Fruit fly (Drosophila melanogaster) whole organism, embryonic: ENCODE data around the gene CG32369.

ENCODE experiments used
- Atf-2 ChIP-seq: fragments of 200-800 bp; sonication (Bioruptor generic); optimal IDR thresholded peaks from 2 replicates; lab custom pipeline; 2016; ENCODE audit warnings: missing biosample characterization, missing genetic modification characterization
- CG10979 ChIP-seq: fragments of 200-800 bp; sonication (Bioruptor generic); optimal IDR thresholded peaks from 2 replicates; lab custom pipeline; 2018; ENCODE audit warnings: missing biosample characterization, mild to moderate bottlenecking, missing genetic modification characterization, moderate library complexity
- CG11398 ChIP-seq: fragments of 200-800 bp; sonication (Bioruptor generic); optimal IDR thresholded peaks from 2 replicates; lab custom pipeline; 2016; ENCODE audit warnings: missing biosample characterization, missing genetic modification characterization
- CG11504 ChIP-seq: fragments of 200-800 bp; sonication (Bioruptor generic); optimal IDR thresholded peaks from 3 replicates; lab custom pipeline; 2019; ENCODE audit warnings: missing biosample characterization, mild to moderate bottlenecking, missing genetic modification characterization, moderate library complexity
- CG12299 ChIP-seq: fragments of 200-800 bp; sonication (Bioruptor generic); optimal IDR thresholded peaks from 2 replicates; lab custom pipeline; 2018; ENCODE audit warnings: missing biosample characterization, mild to moderate bottlenecking, missing genetic modification characterization
- CG13894 ChIP-seq: fragments of 200-800 bp; sonication (Bioruptor generic); optimal IDR thresholded peaks from 3 replicates; lab custom pipeline; 2018; ENCODE audit warnings: missing biosample characterization, mild to moderate bottlenecking, missing genetic modification characterization, moderate library complexity
- CG14441 ChIP-seq: fragments of 200-800 bp; sonication (Bioruptor generic); IDR thresholded peaks from 2 replicates; pipeline ENCODE4 v1.3.6; 2022; ENCODE audit warnings: missing biosample characterization, missing genetic modification characterization
- CG2875 ChIP-seq: fragments of 200-800 bp; sonication (Bioruptor generic); optimal IDR thresholded peaks from 2 replicates; lab custom pipeline; 2017; ENCODE audit warnings: missing biosample characterization, mild to moderate bottlenecking, missing genetic modification characterization, missing genetic modification reagents
- CG31365 ChIP-seq: fragments of 200-800 bp; sonication (Bioruptor generic); optimal IDR thresholded peaks from 2 replicates; lab custom pipeline; 2018; ENCODE audit warnings: missing biosample characterization, mild to moderate bottlenecking, missing genetic modification characterization
- CG32767 ChIP-seq: fragments of 200-800 bp; sonication (Bioruptor generic); IDR thresholded peaks from 2 replicates; pipeline ENCODE4 v1.3.6; 2022; ENCODE audit warnings: missing biosample characterization, missing genetic modification characterization
- CG34422 ChIP-seq: fragments of 200-800 bp; sonication (Bioruptor generic); IDR thresholded peaks from 3 replicates; pipeline ENCODE4 v1.3.6; 2022; ENCODE audit warnings: missing biosample characterization, missing genetic modification characterization
- CG6254 ChIP-seq: fragments of 200-800 bp; sonication (Bioruptor generic); optimal IDR thresholded peaks from 3 replicates; lab custom pipeline; 2017; ENCODE audit warnings: mild to moderate bottlenecking, missing biosample characterization, missing genetic modification reagents, missing genetic modification characterization
- CG7839 ChIP-seq: fragments of 200-800 bp; sonication (Bioruptor generic); optimal IDR thresholded peaks from 3 replicates; lab custom pipeline; 2018; ENCODE audit warnings: missing biosample characterization, mild to moderate bottlenecking, missing genetic modification characterization, moderate library complexity
- CG7987 ChIP-seq: fragments of 200-800 bp; sonication (Bioruptor generic); optimal IDR thresholded peaks from 2 replicates; lab custom pipeline; 2018; ENCODE audit warnings: missing biosample characterization, mild to moderate bottlenecking, missing genetic modification characterization, moderate library complexity
- CG8290 ChIP-seq, 3 experiments: fragments of 200-800 bp; sonication (Bioruptor generic); optimal IDR thresholded peaks; 2 replicates each; lab custom pipeline; 2016 to 2019; ENCODE audit warnings: missing biosample characterization in 3 of 3, missing genetic modification characterization in 3 of 3, mild to moderate bottlenecking in 2 of 3, moderate library complexity in 1 of 3
- CoRest ChIP-seq: fragments of 200-800 bp; sonication (Bioruptor generic); optimal IDR thresholded peaks from 3 replicates; lab custom pipeline; 2018; ENCODE audit warnings: missing biosample characterization, mild to moderate bottlenecking, missing genetic modification characterization, moderate library complexity
- Deaf1 ChIP-seq: fragments of 200-800 bp; optimal IDR thresholded peaks from 3 replicates; lab custom pipeline; 2019; ENCODE audit warnings: missing biosample characterization, mild to moderate bottlenecking, missing genetic modification characterization, moderate library complexity
- Doc2 ChIP-seq: fragments of 200-800 bp; sonication (Bioruptor generic); IDR thresholded peaks from 2 replicates; pipeline ENCODE4 v1.3.6; 2022; ENCODE audit warnings: missing biosample characterization, missing genetic modification characterization
- HLH4C ChIP-seq: fragments of 200-800 bp; sonication (Bioruptor generic); IDR thresholded peaks from 3 replicates; pipeline ENCODE4 v1.3.6; 2022; ENCODE audit warnings: missing biosample characterization, missing genetic modification characterization; ENCODE audit not compliant: partially characterized antibody
- Lim3 ChIP-seq: fragments of 200-800 bp; sonication (Bioruptor generic); IDR thresholded peaks from 2 replicates; pipeline ENCODE4 v1.3.6; 2022; ENCODE audit warnings: missing biosample characterization, missing genetic modification characterization
- Max ChIP-seq: fragments of 200-800 bp; sonication (Bioruptor generic); optimal IDR thresholded peaks from 2 replicates; lab custom pipeline; 2016; ENCODE audit warnings: missing biosample characterization, mild to moderate bottlenecking, missing genetic modification characterization
- Med ChIP-seq: fragments of 200-800 bp; sonication (Bioruptor generic); peaks from one replicate; lab custom pipeline; 2016; ENCODE audit warnings: missing biosample characterization, missing genetic modification characterization, mild to moderate bottlenecking, inconsistent platforms, moderate library complexity
- Rx ChIP-seq: fragments of 200-800 bp; sonication (Bioruptor generic); IDR thresholded peaks from 2 replicates; pipeline ENCODE4 v1.3.6; 2022; ENCODE audit warnings: missing biosample characterization, missing genetic modification characterization
- Taf1 ChIP-seq: fragments of 200-800 bp; sonication (Bioruptor generic); IDR thresholded peaks from 2 replicates; pipeline ENCODE4 v1.3.6; 2022; ENCODE audit warnings: missing biosample characterization, missing genetic modification characterization
- aop ChIP-seq: fragments of 200-800 bp; sonication (Bioruptor generic); IDR thresholded peaks from 2 replicates; pipeline ENCODE4 v1.3.6; 2022; ENCODE audit warnings: missing biosample characterization, missing genetic modification characterization
- ato ChIP-seq: fragments of 200-800 bp; sonication (Bioruptor generic); IDR thresholded peaks from 2 replicates; pipeline ENCODE4 v1.3.6; 2022; ENCODE audit warnings: missing biosample characterization, missing genetic modification characterization; ENCODE audit not compliant: partially characterized antibody
- bowl ChIP-seq: fragments of 200-800 bp; sonication (Bioruptor generic); IDR thresholded peaks from 2 replicates; pipeline ENCODE4 v1.3.6; 2022; ENCODE audit warnings: missing biosample characterization, missing genetic modification characterization
- cg ChIP-seq: fragments of 200-800 bp; sonication (Bioruptor generic); optimal IDR thresholded peaks from 3 replicates; lab custom pipeline; 2019; ENCODE audit warnings: missing biosample characterization, mild to moderate bottlenecking, missing genetic modification characterization, moderate library complexity
- crp ChIP-seq, 2 experiments: fragments of 200-800 bp; sonication (Bioruptor generic); optimal IDR thresholded peaks; 2 replicates in 1 of 2; 3 replicates in 1 of 2; lab custom pipeline; 2017; ENCODE audit warnings: missing biosample characterization in 2 of 2, missing genetic modification characterization in 2 of 2, mild to moderate bottlenecking in 1 of 2, moderate library complexity in 1 of 2
- cwo ChIP-seq: fragments of 200-800 bp; sonication (Bioruptor generic); optimal IDR thresholded peaks from 3 replicates; lab custom pipeline; 2017; ENCODE audit warnings: missing biosample characterization, missing genetic modification characterization, mild to moderate bottlenecking, moderate library complexity, missing genetic modification reagents
- exex ChIP-seq: fragments of 200-800 bp; sonication (Bioruptor generic); optimal IDR thresholded peaks from 4 replicates; lab custom pipeline; 2018; ENCODE audit warnings: missing biosample characterization, mild to moderate bottlenecking, missing genetic modification characterization, moderate library complexity
- fd3F ChIP-seq: fragments of 200-800 bp; sonication (Bioruptor generic); optimal IDR thresholded peaks from 2 replicates; lab custom pipeline; 2018; ENCODE audit warnings: missing biosample characterization, mild to moderate bottlenecking, missing genetic modification characterization, moderate library complexity
- mirr ChIP-seq: fragments of 200-800 bp; sonication (Bioruptor generic); optimal IDR thresholded peaks from 3 replicates; lab custom pipeline; 2018; ENCODE audit warnings: missing biosample characterization, mild to moderate bottlenecking, missing genetic modification characterization
- nom ChIP-seq: fragments of 200-800 bp; sonication (Bioruptor generic); optimal IDR thresholded peaks from 2 replicates; lab custom pipeline; 2017; ENCODE audit warnings: missing biosample characterization, missing genetic modification characterization, mild to moderate bottlenecking, moderate library complexity, missing genetic modification reagents
- rib ChIP-seq: fragments of 200-800 bp; sonication (Bioruptor generic); IDR thresholded peaks from 2 replicates; pipeline ENCODE4 v1.3.6; 2022; ENCODE audit warnings: missing biosample characterization, missing genetic modification characterization
- sd ChIP-seq: fragments of 200-800 bp; sonication (Bioruptor generic); optimal IDR thresholded peaks from 3 replicates; lab custom pipeline; 2018; ENCODE audit warnings: missing biosample characterization, mild to moderate bottlenecking, missing genetic modification characterization, moderate library complexity
- sisA ChIP-seq: fragments of 200-800 bp; sonication (Bioruptor generic); IDR thresholded peaks from 2 replicates; pipeline ENCODE4 v1.3.6; 2022; ENCODE audit warnings: missing biosample characterization, missing genetic modification characterization
- sr ChIP-seq: fragments of 200-800 bp; sonication (Bioruptor generic); IDR thresholded peaks from 3 replicates; pipeline ENCODE4 v1.3.6; 2022; ENCODE audit warnings: missing biosample characterization, missing genetic modification characterization
- stc ChIP-seq: fragments of 200-800 bp; sonication (Bioruptor generic); IDR thresholded peaks from 2 replicates; pipeline ENCODE4 v1.3.6; 2022; ENCODE audit warnings: missing biosample characterization, missing genetic modification characterization
- tap ChIP-seq: fragments of 200-800 bp; optimal IDR thresholded peaks from 3 replicates; lab custom pipeline; 2019; ENCODE audit warnings: missing biosample characterization, mild to moderate bottlenecking, missing genetic modification characterization, moderate library complexity
- ttk ChIP-seq: fragments of 200-800 bp; sonication (Bioruptor generic); IDR thresholded peaks from 2 replicates; pipeline ENCODE4 v2.1.2; 2022; ENCODE audit warnings: missing biosample characterization, missing genetic modification characterization
- wek ChIP-seq: fragments of 200-800 bp; sonication (Bioruptor generic); optimal IDR thresholded peaks from 3 replicates; lab custom pipeline; 2018; ENCODE audit warnings: missing biosample characterization, mild to moderate bottlenecking, missing genetic modification characterization, moderate library complexity
- z ChIP-seq: fragments of 200-800 bp; sonication (Bioruptor generic); IDR thresholded peaks from 3 replicates; pipeline ENCODE4 v1.3.6; 2022; ENCODE audit warnings: missing biosample characterization, missing genetic modification characterization
- zfh1 ChIP-seq: fragments of 200-800 bp; sonication (Bioruptor generic); IDR thresholded peaks from 3 replicates; pipeline ENCODE4 v1.3.6; 2022; ENCODE audit warnings: missing biosample characterization, missing genetic modification characterization

CG32369 gene

DNA sequence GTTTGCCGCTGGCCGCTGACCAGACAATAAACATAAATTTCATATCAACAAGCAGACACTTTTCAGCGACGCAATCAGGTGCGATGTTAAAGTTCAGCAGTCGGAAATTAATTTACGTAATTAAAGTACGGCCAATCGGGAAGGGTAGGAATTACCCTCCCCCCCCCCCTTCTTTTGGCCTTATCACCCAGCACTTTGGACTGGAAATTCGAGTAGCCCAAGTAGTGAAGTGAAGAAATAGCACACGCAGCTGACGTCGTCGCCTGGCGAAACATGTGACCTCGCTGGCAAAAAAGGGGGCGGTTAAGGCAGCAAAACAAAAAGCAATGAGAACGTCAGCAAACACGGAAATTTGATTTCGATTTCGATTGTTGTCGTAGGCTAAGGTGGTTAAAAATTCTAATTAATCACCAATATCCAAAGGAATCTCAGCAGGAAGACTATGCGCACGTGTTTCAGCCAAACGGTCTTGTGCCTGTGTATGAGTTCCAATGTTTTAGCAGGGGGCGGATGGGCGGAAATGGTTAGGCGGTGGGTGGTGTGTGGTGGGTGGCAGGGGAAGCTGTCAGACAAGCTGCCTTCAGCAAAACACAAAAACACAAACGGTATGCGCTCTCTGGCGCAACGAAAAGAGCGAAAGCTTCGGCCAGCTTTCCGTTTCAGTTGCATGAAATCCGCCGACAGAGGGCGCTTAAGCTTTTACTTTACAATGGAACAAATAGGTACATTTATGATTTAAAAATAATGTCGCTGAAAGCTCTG lies 27.2 kb upstream of the CG32369 start (continued):
- peak; percentile 12 for TF ChIP-seq CG12299 (tag; lab: Kevin White, UChicago)
- 0 out of 2 replicates have a peak, but pooled peaks have one; percentile 41 for TF ChIP-seq stc (GFP tag; lab: Robert Waterston, UW)
- TF ChIP-seq CG31365 (tag; lab: Kevin White, UChicago), result peak; percentile 5
- peak; percentile 98 for TF ChIP-seq cwo (GFP tag; lab: Kevin White, UChicago)
- TF ChIP-seq wek (GFP tag; lab: Kevin White, UChicago), result peak; percentile 37
- 0 out of 2 replicates have a peak, but pooled peaks have one; percentile 6 for TF ChIP-seq ato (GFP tag; lab: Robert Waterston, UW)
- no peak for TF ChIP-seq sisA
- no peak for TF ChIP-seq Rx (GFP tag; lab: Robert Waterston, UW)
- peak; percentile 26 for TF ChIP-seq CG13894 (tag; lab: Kevin White, UChicago)
- TF ChIP-seq aop (GFP tag; lab: Robert Waterston, UW), result peak; percentile 76; the same call in 1 of the 2 replicates
- 0 out of 3 replicates have a peak, but pooled peaks have one; percentile 17 for TF ChIP-seq zfh1 (GFP tag; lab: Robert Waterston, UW)

DNA sequence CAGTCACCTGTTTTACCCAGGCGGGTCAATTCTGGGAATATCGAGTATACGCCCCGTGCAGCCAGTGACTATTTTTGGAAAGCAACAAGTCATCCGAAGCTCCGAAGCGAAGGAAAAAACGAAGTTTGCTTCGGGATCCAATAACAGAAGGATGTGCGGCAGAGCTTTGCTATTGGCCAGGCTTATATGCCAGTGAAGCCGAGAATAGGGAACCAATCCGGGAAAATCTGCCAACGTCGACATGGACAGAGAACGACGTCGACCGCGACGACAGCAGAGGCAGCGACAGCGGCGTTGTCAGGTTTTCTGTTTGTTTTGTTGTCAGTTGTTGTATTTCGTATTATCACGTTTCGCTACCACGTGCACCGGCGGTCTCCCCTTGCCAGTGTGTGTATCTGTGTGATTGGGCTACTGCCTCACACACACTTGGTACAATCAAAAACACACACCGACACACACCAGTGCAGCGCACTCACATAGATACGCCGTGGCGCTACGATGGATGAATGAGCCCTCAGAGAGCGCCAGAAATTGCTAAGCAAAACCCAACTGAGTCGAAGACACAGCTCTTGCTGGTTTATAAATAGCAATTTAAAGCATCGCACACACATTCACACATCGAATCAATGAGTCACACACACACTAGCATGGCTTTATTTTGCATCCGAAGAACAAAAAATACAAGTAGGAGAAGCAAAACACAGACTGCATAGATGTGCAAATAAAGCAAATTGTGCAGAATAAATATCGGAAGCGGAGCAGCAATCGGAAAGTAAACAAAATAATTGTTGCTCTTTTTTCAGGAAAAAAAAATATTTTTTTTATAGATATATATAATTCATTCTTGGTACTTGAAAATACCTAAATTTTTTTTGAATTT lies 25.5 kb upstream of the CG32369 start:
- no peak for TF ChIP-seq CG11504 (tag; lab: Kevin White, UChicago)
- peak; percentile 82 for TF ChIP-seq Deaf1 (tag; lab: Kevin White, UChicago)
- TF ChIP-seq CG32767 (GFP tag; lab: Robert Waterston, UW), result no peak; the same call in 1 of the 2 replicates
- TF ChIP-seq ttk (GFP tag; lab: Robert Waterston, UW), result no peak
- no peak for TF ChIP-seq Taf1 (GFP tag; lab: Robert Waterston, UW)
- no peak for TF ChIP-seq CG2875 (GFP tag; lab: Kevin White, UChicago)
- peak; percentile 83 for TF ChIP-seq cg
- TF ChIP-seq Lim3 (GFP tag; lab: Robert Waterston, UW), result no peak
- TF ChIP-seq CG7987 (GFP tag; lab: Kevin White, UChicago), result peak; percentile 21
- no peak for TF ChIP-seq bowl (GFP tag; lab: Robert Waterston, UW)
- TF ChIP-seq CG14441, result peak; percentile 15; the same call in 1 of the 2 replicates
- peak; percentile 3 for TF ChIP-seq Med (GFP tag; lab: Kevin White, UChicago)
- TF ChIP-seq sd (tag; lab: Kevin White, UChicago), result no peak
- no peak for TF ChIP-seq CoRest
- no peak for TF ChIP-seq CG11398
- TF ChIP-seq tap (tag; lab: Kevin White, UChicago), result no peak
- TF ChIP-seq Doc2 (GFP tag; lab: Robert Waterston, UW), result no peak
- TF ChIP-seq Max (GFP tag; lab: Kevin White, UChicago), result no peak
- peak; percentile 53; the same call in 1 of the 3 replicates for TF ChIP-seq CG34422 (GFP tag; lab: Robert Waterston, UW)
- peak; percentile 21; the same call in 1 of the 2 replicates for TF ChIP-seq rib
- peak; percentile 48; the same call in 1 of the 3 replicates for TF ChIP-seq z (GFP tag; lab: Robert Waterston, UW)
- no peak for TF ChIP-seq crp (GFP tag; optimal IDR thresholded peaks at IDR 0.05; lab: Kevin White, UChicago)
- TF ChIP-seq HLH4C, result no peak
- TF ChIP-seq Atf-2 (GFP tag; lab: Kevin White, UChicago), result no peak
- no peak for TF ChIP-seq fd3F (GFP tag; lab: Kevin White, UChicago)
- TF ChIP-seq CG10979 (tag; lab: Kevin White, UChicago), result no peak
- no peak for TF ChIP-seq CG6254 (GFP tag; lab: Kevin White, UChicago)
- no peak for TF ChIP-seq CG7839
- TF ChIP-seq nom (GFP tag; lab: Kevin White, UChicago), result peak; percentile 27
- TF ChIP-seq sr (GFP tag; lab: Robert Waterston, UW), result no peak
- no peak for TF ChIP-seq CG8290 (GFP tag; optimal IDR thresholded peaks at IDR 0.05; lab: Kevin White, UChicago)
- peak in 1 of 2 experiments; percentile 51 for TF ChIP-seq CG8290 (tag; optimal IDR thresholded peaks at IDR 0.05; lab: Kevin White, UChicago)
- peak; percentile 49 for TF ChIP-seq mirr (GFP tag; lab: Kevin White, UChicago)
- TF ChIP-seq exex (tag; lab: Kevin White, UChicago), result no peak
